Fruit fly (Drosophila melanogaster): ENCODE results near the gene CG14402.
A peak's percentile ranks its signal among the peaks of the same experiment; 100 is the strongest.

The CG14402 gene

dm6 chr2L:20879567-20880141, 30.6 kb downstream of the CG14402 start:
- no peak for TF ChIP-seq Hr78 (GFP tag; optimal IDR thresholded peaks at IDR 0.05)
- no peak for TF ChIP-seq Hr83 (GFP tag; optimal IDR thresholded peaks at IDR 0.05; ENCODE audit: poor library complexity, severe bottlenecking)
- TF ChIP-seq Hnf4 (GFP tag; optimal IDR thresholded peaks at IDR 0.05): no peak
- no peak for TF ChIP-seq dmrt93B (GFP tag; optimal IDR thresholded peaks at IDR 0.05)

- TF ChIP-seq ey (GFP tag; optimal IDR thresholded peaks at IDR 0.05): peak; percentile 26
- peak; percentile 27 for TF ChIP-seq rgr (GFP tag; optimal IDR thresholded peaks at IDR 0.05)
- TF ChIP-seq CrebA (GFP tag; optimal IDR thresholded peaks at IDR 0.05; ENCODE audit: borderline replicate concordance): no peak
- peak; percentile 42 for TF ChIP-seq fru (GFP tag; optimal IDR thresholded peaks at IDR 0.05)
- TF ChIP-seq Mio (GFP tag; optimal IDR thresholded peaks at IDR 0.05): no peak
- peak; percentile 41 for TF ChIP-seq OdsH (GFP tag; optimal IDR thresholded peaks at IDR 0.05)
- TF ChIP-seq sage (GFP tag; optimal IDR thresholded peaks at IDR 0.05): no peak
- no peak for TF ChIP-seq jim (GFP tag; optimal IDR thresholded peaks at IDR 0.05)
- no peak for TF ChIP-seq Dif (GFP tag; optimal IDR thresholded peaks at IDR 0.05; ENCODE audit: partially characterized antibody)
- no peak for TF ChIP-seq Dfd (GFP tag; optimal IDR thresholded peaks at IDR 0.05)
- TF ChIP-seq dl (GFP tag; optimal IDR thresholded peaks at IDR 0.05; ENCODE audit: insufficient read depth in 1 of 2, partially characterized antibody in 2 of 2): no peak
- no peak for TF ChIP-seq CG9705 (GFP tag; optimal IDR thresholded peaks at IDR 0.05)
- TF ChIP-seq Rel (GFP tag; optimal IDR thresholded peaks at IDR 0.05): no peak
- no peak for TF ChIP-seq Rel (tag; optimal IDR thresholded peaks at IDR 0.05)
- no peak for TF ChIP-seq Sp1 (GFP tag; optimal IDR thresholded peaks at IDR 0.05)
- peak; percentile 15 for TF ChIP-seq HLH106 (tag; optimal IDR thresholded peaks at IDR 0.05)
- no peak for TF ChIP-seq woc (GFP tag; optimal IDR thresholded peaks at IDR 0.05)
- no peak for TF ChIP-seq lola (GFP tag; optimal IDR thresholded peaks at IDR 0.05)
- no peak for TF ChIP-seq Hnf4 (GFP tag; optimal IDR thresholded peaks at IDR 0.05)
- no peak for TF ChIP-seq Abd-B (GFP tag; optimal IDR thresholded peaks at IDR 0.05)
- TF ChIP-seq Hr83 (GFP tag; optimal IDR thresholded peaks at IDR 0.05; ENCODE audit: poor library complexity, severe bottlenecking): no peak
- TF ChIP-seq CG32264 (GFP tag; optimal IDR thresholded peaks at IDR 0.05): no peak
- no peak for TF ChIP-seq GATAd (GFP tag; optimal IDR thresholded peaks at IDR 0.05)
- TF ChIP-seq h (GFP tag; optimal IDR thresholded peaks at IDR 0.05): no peak
- no peak for TF ChIP-seq dmrt93B (GFP tag; optimal IDR thresholded peaks at IDR 0.05)
- no peak for TF ChIP-seq pan (optimal IDR thresholded peaks at IDR 0.05)
- TF ChIP-seq N (GFP tag; optimal IDR thresholded peaks at IDR 0.05): no peak
- TF ChIP-seq Jra (GFP tag; optimal IDR thresholded peaks at IDR 0.05): no peak
- peak; percentile 35 for TF ChIP-seq psq (GFP tag; optimal IDR thresholded peaks at IDR 0.05)
- no peak for TF ChIP-seq Myc (optimal IDR thresholded peaks at IDR 0.05)
- TF ChIP-seq brk (GFP tag; optimal IDR thresholded peaks at IDR 0.05): no peak
- peak; percentile 53 for TF ChIP-seq br (GFP tag; optimal IDR thresholded peaks at IDR 0.05)
- no peak for TF ChIP-seq Vsx2 (GFP tag; optimal IDR thresholded peaks at IDR 0.05; ENCODE audit: partially characterized antibody)
- TF ChIP-seq usp (GFP tag; optimal IDR thresholded peaks at IDR 0.05): no peak
- no peak for TF ChIP-seq sv (GFP tag; optimal IDR thresholded peaks at IDR 0.05)
- TF ChIP-seq dsf (GFP tag; optimal IDR thresholded peaks at IDR 0.05; ENCODE audit: borderline replicate concordance): no peak
- no peak for TF ChIP-seq Hr78 (GFP tag; optimal IDR thresholded peaks at IDR 0.05)
- no peak for TF ChIP-seq tai (GFP tag; optimal IDR thresholded peaks at IDR 0.05)
- peak in 1 of 2 experiments; percentile 57 for TF ChIP-seq foxo (GFP tag; optimal IDR thresholded peaks at IDR 0.05)
Observed at dm6 chr2L:20880476-20880875, 31.4 kb downstream of the CG14402 start.

Measured in whole organism, wandering third instar larva.